Fruit fly (Drosophila melanogaster) whole organism: ENCODE results near the gene CG17147.

Experiments used
- CG8478 ChIP-seq: fragments of >200 bp; optimal IDR thresholded peaks from 2 replicates; lab custom pipeline; 2018; ENCODE audit warnings: inconsistent platforms
- Dll ChIP-seq: fragments of >200 bp; optimal IDR thresholded peaks from 2 replicates; lab custom pipeline; 2017
- EcR ChIP-seq, 2 experiments: fragments of >200 bp; optimal IDR thresholded peaks; 2 replicates each; lab custom pipeline; 2017; ENCODE audit warnings: missing biosample characterization in 2 of 2, missing genetic modification characterization in 2 of 2, missing genetic modification reagents in 2 of 2
- psq ChIP-seq: fragments of >200 bp; optimal IDR thresholded peaks from 2 replicates; lab custom pipeline; 2017

- TF ChIP-seq CG8478 (lab: Kevin White, UChicago) (no peak), psq (lab: Kevin White, UChicago) (no peak), EcR (GFP tag; optimal IDR thresholded peaks at IDR 0.05; lab: Kevin White, UChicago) (no peak), Dll (lab: Kevin White, UChicago) (no peak)
These were observed 3.4 kb upstream of the CG17147 start, which contains the start of gene CG6933 for dm6 chr3L:20220374-20220773.
